Fruit fly (Drosophila melanogaster) whole organism, embryonic: ENCODE measurements around the gene spel1.

Experiments used
- CG6854 ChIP-seq: fragments of 200-800 bp; sonication (Bioruptor generic); optimal IDR thresholded peaks from 3 replicates; lab custom pipeline; 2017; ENCODE audit warnings: missing biosample characterization, mild to moderate bottlenecking, missing genetic modification characterization
- CG7839 ChIP-seq: fragments of 200-800 bp; sonication (Bioruptor generic); optimal IDR thresholded peaks from 3 replicates; lab custom pipeline; 2018; ENCODE audit warnings: missing biosample characterization, mild to moderate bottlenecking, missing genetic modification characterization, moderate library complexity
- Dll ChIP-seq: fragments of 200-800 bp; sonication (Bioruptor generic); IDR thresholded peaks from 4 replicates; pipeline ENCODE4 v1.3.6; 2022; ENCODE audit warnings: missing biosample characterization, missing genetic modification characterization; ENCODE audit not compliant: partially characterized antibody
- Oaz ChIP-seq: fragments of 200-800 bp; sonication (Bioruptor generic); IDR thresholded peaks from 2 replicates; pipeline ENCODE4 v1.3.6; 2022; ENCODE audit warnings: missing biosample characterization, missing genetic modification characterization
- onecut ChIP-seq: fragments of 200-800 bp; sonication (Bioruptor generic); IDR thresholded peaks from 2 replicates; pipeline ENCODE4 v1.3.6; 2022; ENCODE audit warnings: missing biosample characterization, missing genetic modification characterization

- no peak for TF ChIP-seq Oaz (GFP tag; lab: Robert Waterston, UW)
- no peak for TF ChIP-seq Dll (GFP tag; lab: Robert Waterston, UW)
- TF ChIP-seq CG7839 (tag; lab: Kevin White, UChicago), result no peak
- TF ChIP-seq CG6854 (GFP tag; lab: Kevin White, UChicago), result no peak
- no peak for TF ChIP-seq onecut (GFP tag; lab: Robert Waterston, UW)
Measured at dm6 chr2L:14374024-14374423, 12.2 kb downstream of the spel1 start.
